Fruit fly (Drosophila melanogaster) Kc167 (cell line): ENCODE measurements around the gene CG13671.

Experiments used
- Myc ChIP-seq: fragments of >200 bp; optimal IDR thresholded peaks from 2 replicates; lab custom pipeline; 2017; ENCODE audit warnings: missing external identifiers
- psq ChIP-seq: fragments of >200 bp; optimal IDR thresholded peaks from 2 replicates; lab custom pipeline; 2017; ENCODE audit warnings: missing external identifiers

- TF ChIP-seq psq (lab: Kevin White, UChicago): no peak
- TF ChIP-seq Myc (lab: Kevin White, UChicago): no peak
Measured at dm6 chr3L:8299224-8300130, at the start of gene CG13671, which contains the start of gene Arl5.
